Worm (Caenorhabditis elegans): ENCODE data around the gene W02D7.6.

- TF ChIP-seq pha-4 (tag; optimal IDR thresholded peaks at IDR 0.05) (no peak), bed-3 (GFP tag; optimal IDR thresholded peaks at IDR 0.05) (no peak), nhr-237 (tag; optimal IDR thresholded peaks at IDR 0.05) (no peak), unc-39 (tag; optimal IDR thresholded peaks at IDR 0.05) (no peak), lsy-2 (tag; optimal IDR thresholded peaks at IDR 0.05) (no peak), unc-62 (GFP tag; optimal IDR thresholded peaks at IDR 0.05) (no peak), lin-13 (tag; optimal IDR thresholded peaks at IDR 0.05) (no peak)
Measured at ce11 chrV:8304461-8305195, 3.3 kb upstream of the W02D7.6 start, which contains the start of gene W02D7.11.
